Worm (Caenorhabditis elegans): ENCODE measurements around the gene K08C7.6.
A peak's percentile ranks its signal among the peaks of the same experiment; 100 is the strongest.

DNA sequence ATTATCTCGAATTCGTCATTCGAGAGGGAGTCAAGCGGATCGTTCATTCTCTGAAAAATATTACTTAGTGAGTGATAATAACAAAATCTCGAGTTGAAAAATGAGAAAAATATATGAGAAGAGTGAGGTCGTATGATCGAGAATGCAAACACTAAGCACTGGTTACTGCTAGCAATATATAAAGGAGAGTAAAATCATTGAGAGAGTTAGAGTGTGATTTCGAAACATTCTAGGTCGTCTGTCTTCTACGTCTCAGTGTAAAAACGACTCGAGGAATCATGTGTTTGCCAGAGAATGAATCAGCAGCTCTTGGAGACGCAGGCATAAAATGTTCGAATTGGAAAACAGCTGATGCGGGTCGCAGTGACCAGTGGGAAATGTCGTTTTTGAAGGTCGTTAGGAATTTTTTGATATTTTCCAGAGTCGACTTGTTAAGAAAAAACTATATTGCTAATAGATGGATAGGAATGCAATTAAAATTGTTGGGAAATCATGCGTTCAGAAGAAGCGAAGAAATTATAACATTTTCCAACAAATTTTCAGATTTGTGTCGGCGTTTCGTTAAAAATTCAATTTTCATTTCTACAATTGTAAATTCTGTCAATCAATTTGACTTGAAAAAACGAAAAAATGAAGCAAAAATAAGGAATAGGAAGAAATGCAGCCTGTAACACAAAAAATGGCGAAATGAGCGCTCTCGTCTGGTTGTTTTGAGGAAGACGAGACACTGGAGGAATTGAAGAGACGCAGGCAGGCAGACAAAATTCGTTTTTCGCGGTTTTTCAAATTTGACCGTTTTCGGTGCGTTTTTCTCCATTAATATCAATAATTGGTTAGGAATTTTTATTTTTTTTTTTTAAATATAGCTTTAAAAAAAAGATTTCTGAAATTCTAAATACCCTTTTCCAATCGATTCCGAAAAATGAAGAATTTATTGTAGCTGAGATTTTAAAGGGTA, 11.6 kb upstream of the K08C7.6 start, which contains the start of gene allo-1:
- TF ChIP-seq ceh-82 (tag; optimal IDR thresholded peaks at IDR 0.05) (no peak), rbr-2 (tag; optimal IDR thresholded peaks at IDR 0.05) (peak; percentile 24), Y75B8A.6 (GFP tag; IDR thresholded peaks at IDR 0.05) (no peak), mdt-29 (GFP tag; IDR thresholded peaks at IDR 0.05) (no peak), jun-1 (tag; optimal IDR thresholded peaks at IDR 0.05) (peak; percentile 62), nhr-25 (tag; optimal IDR thresholded peaks at IDR 0.05; ENCODE audit: borderline replicate concordance, insufficient read depth) (no peak), lin-39 (tag; optimal IDR thresholded peaks at IDR 0.05) (no peak), lsy-2 (tag; optimal IDR thresholded peaks at IDR 0.05) (peak; percentile 35 to 68), fkh-10 (GFP tag; optimal IDR thresholded peaks at IDR 0.05) (no peak), ZK337.2 (GFP tag; IDR thresholded peaks at IDR 0.05) (no peak), tag-97 (GFP tag; IDR thresholded peaks at IDR 0.05) (no peak), snpc-4 (tag; optimal IDR thresholded peaks at IDR 0.05) (no peak), madf-5 (GFP tag; IDR thresholded peaks at IDR 0.05) (no peak)

All from whole organism, L4 larva.